Worm (Caenorhabditis elegans) whole organism, L4 larva: ENCODE results near the gene F40G12.6.
A peak's percentile ranks its signal among the peaks of the same experiment; 100 is the strongest.
"Not testable (repeated sequence)": the region's sequence is repeated elsewhere in the genome, so short reads cannot be mapped to it uniquely, and the experiment has no call there.

Experiments used
- D1046.2 ChIP-seq: fragments of 200-800 bp; sonication (Bioruptor generic); IDR thresholded peaks from 2 replicates; pipeline ENCODE4 v1.3.6; 2022; ENCODE audit warnings: missing genetic modification characterization, missing compliant biosample characterization
- F26F4.8 ChIP-seq: fragments of 200-800 bp; sonication (Bioruptor generic); conservative IDR thresholded peaks from 2 replicates; pipeline ENCODE4 v1.3.6; 2022; ENCODE audit warnings: missing genetic modification characterization, missing compliant biosample characterization
- F44E2.7 ChIP-seq: fragments of 200-800 bp; sonication (Bioruptor generic); IDR thresholded peaks from 2 replicates; pipeline ENCODE4 v2.1.2; 2022; ENCODE audit warnings: missing genetic modification characterization, missing compliant biosample characterization
- R02D3.7 ChIP-seq: fragments of 150-350 bp; sonication (generic microtip); optimal IDR thresholded peaks from 3 replicates; lab custom pipeline; 2014; ENCODE audit warnings: missing biosample characterization, missing genetic modification characterization
- T20F7.1 ChIP-seq: fragments of 200-800 bp; sonication (Bioruptor generic); optimal IDR thresholded peaks from 2 replicates; lab custom pipeline; 2018; ENCODE audit warnings: mild to moderate bottlenecking, missing genetic modification characterization, missing compliant biosample characterization
- Y48G9A.11 ChIP-seq: fragments of 200-800 bp; sonication (Bioruptor generic); IDR thresholded peaks from 2 replicates; pipeline ENCODE4 v1.3.6; 2022; ENCODE audit warnings: missing genetic modification reagents, missing genetic modification characterization, missing compliant biosample characterization
- ZK337.2 ChIP-seq: fragments of 200-800 bp; sonication (Bioruptor generic); IDR thresholded peaks from 2 replicates; pipeline ENCODE4 v1.3.6; 2022; ENCODE audit warnings: missing genetic modification reagents, missing genetic modification characterization, missing compliant biosample characterization
- aha-1 ChIP-seq: fragments of 150-350 bp; peaks from one replicate; lab custom pipeline; 2014; ENCODE audit warnings: missing biosample characterization, missing genetic modification characterization
- aly-2 ChIP-seq: sonication (generic microtip); optimal IDR thresholded peaks from 2 replicates; lab custom pipeline; 2018; ENCODE audit warnings: missing biosample characterization, missing genetic modification characterization
- ceh-28 ChIP-seq: fragments of 150-350 bp; optimal IDR thresholded peaks from 2 replicates; lab custom pipeline; 2014; ENCODE audit warnings: missing biosample characterization, missing genetic modification reagents, missing genetic modification characterization
- ceh-44 ChIP-seq: fragments of 200-800 bp; sonication (Bioruptor generic); IDR thresholded peaks from 2 replicates; pipeline ENCODE4 v1.3.6; 2022; ENCODE audit warnings: missing genetic modification reagents, missing genetic modification characterization, missing compliant biosample characterization
- ceh-62 ChIP-seq: sonication (generic microtip); optimal IDR thresholded peaks from 2 replicates; lab custom pipeline; 2017; ENCODE audit warnings: missing biosample characterization, missing genetic modification characterization
- dmd-9 ChIP-seq: fragments of 200-800 bp; sonication (Bioruptor generic); IDR thresholded peaks from 2 replicates; pipeline ENCODE4 v1.3.6; 2022; ENCODE audit warnings: missing genetic modification reagents, missing genetic modification characterization, missing compliant biosample characterization
- egl-27 ChIP-seq: sonication (generic microtip); optimal IDR thresholded peaks from 3 replicates; lab custom pipeline; 2017; ENCODE audit warnings: missing biosample characterization, missing genetic modification reagents, missing genetic modification characterization
- fos-1 ChIP-seq: fragments of 150-350 bp; optimal IDR thresholded peaks from 2 replicates; lab custom pipeline; 2014; ENCODE audit warnings: missing biosample characterization, missing genetic modification characterization
- hif-1 ChIP-seq, 2 experiments: sonication (generic microtip); optimal IDR thresholded peaks; 2 replicates each; lab custom pipeline; 2016 to 2017; ENCODE audit warnings: missing compliant biosample characterization in 2 of 2, missing genetic modification characterization in 2 of 2, missing genetic modification reagents in 2 of 2, missing genotype in 2 of 2, mild to moderate bottlenecking in 1 of 2
- hmg-1.1 ChIP-seq: fragments of 200-800 bp; sonication (Bioruptor generic); IDR thresholded peaks from 2 replicates; pipeline ENCODE4 v1.3.6; 2022; ENCODE audit warnings: missing genetic modification reagents, missing genetic modification characterization, missing compliant biosample characterization
- lim-7 ChIP-seq: fragments of 200-800 bp; sonication (Bioruptor generic); IDR thresholded peaks from 2 replicates; pipeline ENCODE4 v1.3.6; 2022; ENCODE audit warnings: missing genetic modification characterization, missing compliant biosample characterization
- lin-15B ChIP-seq: fragments of 150-350 bp; sonication (generic microtip); optimal IDR thresholded peaks from 3 replicates; lab custom pipeline; 2014; ENCODE audit warnings: missing biosample characterization, missing genetic modification characterization
- mdt-29 ChIP-seq: fragments of 200-800 bp; sonication (Bioruptor generic); IDR thresholded peaks from 2 replicates; pipeline ENCODE4 v1.3.6; 2022; ENCODE audit warnings: missing genetic modification reagents, missing genetic modification characterization, missing compliant biosample characterization
- mxl-2 ChIP-seq: fragments of 200-800 bp; sonication (Bioruptor generic); conservative IDR thresholded peaks from 2 replicates; pipeline ENCODE4 v1.3.6; 2022; ENCODE audit warnings: missing genetic modification reagents, missing genetic modification characterization, missing compliant biosample characterization
- nhr-111 ChIP-seq: fragments of 200-800 bp; sonication (Bioruptor generic); optimal IDR thresholded peaks from 2 replicates; lab custom pipeline; 2018; ENCODE audit warnings: mild to moderate bottlenecking, missing genetic modification characterization, missing compliant biosample characterization
- nhr-237 ChIP-seq: sonication (generic microtip); optimal IDR thresholded peaks from 2 replicates; lab custom pipeline; 2017; ENCODE audit warnings: missing biosample characterization, missing genetic modification characterization
- nhr-48 ChIP-seq: sonication (generic microtip); optimal IDR thresholded peaks from 2 replicates; lab custom pipeline; 2016; ENCODE audit warnings: mild to moderate bottlenecking, missing genetic modification characterization, missing compliant biosample characterization
- nhr-77 ChIP-seq: fragments of 150-350 bp; optimal IDR thresholded peaks from 2 replicates; lab custom pipeline; 2014; ENCODE audit warnings: missing biosample characterization, missing genetic modification characterization
- pha-4 ChIP-seq, 2 experiments: fragments of 150-350 bp in 1 of 2; fragments of 200-800 bp in 1 of 2; sonication (Bioruptor generic) in 1 of 2; IDR thresholded peaks in 1 of 2; optimal IDR thresholded peaks in 1 of 2; 2 replicates each; pipeline versions ENCODE4 v1.3.6 to Lab custom; 2014 to 2022; ENCODE audit warnings: missing genetic modification characterization in 2 of 2, missing genetic modification reagents in 2 of 2, missing biosample characterization in 1 of 2, missing compliant biosample characterization in 1 of 2
- rbr-2 ChIP-seq: sonication (generic microtip); optimal IDR thresholded peaks from 2 replicates; lab custom pipeline; 2016; ENCODE audit warnings: missing genotype, missing genetic modification characterization, missing compliant biosample characterization
- tra-1 ChIP-seq: fragments of 200-800 bp; sonication (Bioruptor generic); IDR thresholded peaks from 2 replicates; pipeline ENCODE4 v1.3.6; 2022; ENCODE audit warnings: missing genetic modification reagents, missing genetic modification characterization, missing compliant biosample characterization
- unc-39 ChIP-seq: sonication (generic microtip); optimal IDR thresholded peaks from 2 replicates; lab custom pipeline; 2017; ENCODE audit warnings: missing biosample characterization, missing genetic modification characterization
- unc-62 ChIP-seq, 3 experiments: fragments of 150-350 bp in 1 of 3; sonication (generic microtip); optimal IDR thresholded peaks in 2 of 3; peaks in 1 of 3; 1 replicate in 1 of 3; 2 replicates in 2 of 3; lab custom pipeline; 2014 to 2017; ENCODE audit warnings: missing biosample characterization in 3 of 3, missing genetic modification characterization in 3 of 3, missing genetic modification reagents in 3 of 3, missing genotype in 1 of 3
- vab-7 ChIP-seq: fragments of 200-800 bp; sonication (Bioruptor generic); IDR thresholded peaks from 2 replicates; pipeline ENCODE4 v1.3.6; 2022; ENCODE audit warnings: missing genetic modification reagents, missing genetic modification characterization, missing compliant biosample characterization
- zag-1 ChIP-seq: fragments of 150-350 bp; optimal IDR thresholded peaks from 2 replicates; lab custom pipeline; 2014; ENCODE audit warnings: missing biosample characterization, missing genetic modification characterization
- zip-11 ChIP-seq: fragments of 200-800 bp; sonication (Bioruptor generic); IDR thresholded peaks from 2 replicates; pipeline ENCODE4 v1.3.6; 2022; ENCODE audit warnings: missing genetic modification characterization, missing compliant biosample characterization
- zip-2 ChIP-seq: fragments of 150-350 bp; optimal IDR thresholded peaks from 2 replicates; lab custom pipeline; 2014; ENCODE audit warnings: missing biosample characterization, missing genetic modification characterization
- ztf-11 ChIP-seq: fragments of 150-350 bp; optimal IDR thresholded peaks from 2 replicates; lab custom pipeline; 2014; ENCODE audit warnings: missing biosample characterization, missing genetic modification characterization
- ztf-7 ChIP-seq: fragments of 150-350 bp; optimal IDR thresholded peaks from 2 replicates; lab custom pipeline; 2014; ENCODE audit warnings: missing biosample characterization, missing genetic modification characterization

Gene F40G12.6

ce11 chrV:14279777-14280176, 6.9 kb upstream of the F40G12.6 start, which contains the start of gene srt-33:
srt-33 (minus strand) TSS chrV:14279877.
- TF ChIP-seq R02D3.7 (tag; lab: Kevin White, UChicago) (no peak), nhr-48 (no peak), ceh-28 (tag; lab: Kevin White, UChicago) (no peak), hmg-1.1 (GFP tag; lab: Robert Waterston, UW) (no peak), ceh-44 (GFP tag; lab: Robert Waterston, UW) (no peak), F44E2.7 (GFP tag; lab: Robert Waterston, UW) (no peak), ztf-7 (no peak), mdt-29 (GFP tag; lab: Robert Waterston, UW) (no peak), zag-1 (no peak), nhr-77 (tag; lab: Kevin White, UChicago) (no peak), unc-39 (no peak)

ce11 chrV:14277456-14277855, 4.5 kb upstream of the F40G12.6 start:
- peak; percentile 54 for TF ChIP-seq aha-1 (tag; lab: Kevin White, UChicago)
- 0 out of 2 replicates have a peak, but pooled peaks have one; percentile 6 for TF ChIP-seq Y48G9A.11 (GFP tag; lab: Robert Waterston, UW)

- not testable (repeated sequence) for TF ChIP-seq T20F7.1 (GFP tag; lab: Kevin White, UChicago); lin-15B (tag; lab: Kevin White, UChicago); nhr-77 (tag; lab: Kevin White, UChicago)
Measured at ce11 chrV:14274268-14274667, 1.3 kb upstream of the F40G12.6 start, which contains the start of gene F40G12.7. F40G12.7 (plus strand) TSS chrV:14274568.

DNA sequence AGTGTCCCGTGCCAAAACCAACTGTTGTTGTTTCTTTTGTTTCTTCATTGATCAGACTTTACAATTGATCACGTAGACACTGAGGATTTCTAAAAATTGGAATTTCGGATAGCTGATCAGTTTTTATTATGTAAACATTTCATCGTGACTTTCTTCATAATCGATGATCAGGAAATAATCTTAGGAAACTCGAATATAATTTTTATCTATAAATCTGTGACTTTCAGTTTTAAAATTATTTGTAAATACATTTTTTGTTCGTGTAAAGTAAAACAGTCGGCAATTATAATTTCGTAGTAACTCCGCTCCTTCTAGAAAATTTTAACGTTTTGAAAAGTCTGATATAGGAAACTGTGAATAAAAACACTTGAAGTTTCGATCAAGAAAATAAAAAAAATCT, 2.2 kb downstream of the F40G12.6 start, which contains the start of gene F40G12.5:
TSS of gene F40G12.5 (minus strand) at position 101 of the 400 bp plus-strand sequence.
- TF ChIP-seq tra-1: no peak
- TF ChIP-seq fos-1 (tag; lab: Kevin White, UChicago): no peak
- TF ChIP-seq unc-62 (GFP tag; optimal IDR thresholded peaks at IDR 0.05 in 1 of 2; lab: Kevin White, UChicago): peak in 1 of 2 experiments; percentile 16
- no peak for TF ChIP-seq unc-62 (tag; optimal IDR thresholded peaks at IDR 0.05; lab: Kevin White, UChicago)
- TF ChIP-seq ztf-7: no peak
- no peak for TF ChIP-seq ztf-11 (tag; lab: Kevin White, UChicago)
- TF ChIP-seq rbr-2 (tag; lab: Kevin White, UChicago): no peak
- TF ChIP-seq ceh-28 (tag; lab: Kevin White, UChicago): no peak

- TF ChIP-seq dmd-9 (no peak), hif-1 (tag; optimal IDR thresholded peaks at IDR 0.05; lab: Kevin White, UChicago) (no peak), vab-7 (GFP tag; lab: Robert Waterston, UW) (no peak), F26F4.8 (no peak), D1046.2 (GFP tag; lab: Robert Waterston, UW) (no peak), lim-7 (GFP tag; lab: Robert Waterston, UW) (no peak), tra-1 (no peak), Y48G9A.11 (GFP tag; lab: Robert Waterston, UW) (no peak), pha-4 (GFP tag; IDR thresholded peaks at IDR 0.05; lab: Robert Waterston, UW) (no peak), pha-4 (tag; optimal IDR thresholded peaks at IDR 0.05; lab: Kevin White, UChicago) (no peak), mxl-2 (GFP tag; lab: Robert Waterston, UW) (no peak), aha-1 (tag; lab: Kevin White, UChicago) (no peak), aly-2 (no peak), zip-2 (tag; lab: Kevin White, UChicago) (no peak), ZK337.2 (GFP tag; lab: Robert Waterston, UW) (no peak), egl-27 (tag; lab: Kevin White, UChicago) (no peak), ceh-62 (no peak), nhr-111 (GFP tag; lab: Kevin White, UChicago) (no peak), nhr-237 (tag; lab: Kevin White, UChicago) (no peak), zip-11 (GFP tag; lab: Robert Waterston, UW) (no peak)
Measured at ce11 chrV:14268616-14269015, 4.3 kb downstream of the F40G12.6 start, which contains the start of gene F40G12.4. F40G12.4 (minus strand) TSS chrV:14268716.
